Fruit fly (Drosophila melanogaster) Kc167 (cell line): ENCODE measurements around the gene Galphaf.

Experiments
- Myc ChIP-seq: fragments of >200 bp; optimal IDR thresholded peaks from 2 replicates; lab custom pipeline; 2017; ENCODE audit warnings: missing external identifiers
- h ChIP-seq: fragments of >200 bp; optimal IDR thresholded peaks from 3 replicates; lab custom pipeline; 2018; ENCODE audit warnings: missing external identifiers
- insv ChIP-seq: fragments of >200 bp; optimal IDR thresholded peaks from 3 replicates; lab custom pipeline; 2018; ENCODE audit warnings: missing external identifiers
- psq ChIP-seq: fragments of >200 bp; optimal IDR thresholded peaks from 2 replicates; lab custom pipeline; 2017; ENCODE audit warnings: missing external identifiers
- ttk ChIP-seq: sonication (Bioruptor generic); optimal IDR thresholded peaks from 2 replicates; lab custom pipeline; 2017; ENCODE audit warnings: missing external identifiers

dm6 chr3L:16697069-16697468, 29.3 kb upstream of the Galphaf start:
- TF ChIP-seq h (lab: Kevin White, UChicago): no peak
- no peak for TF ChIP-seq ttk
- TF ChIP-seq Myc (lab: Kevin White, UChicago): no peak
- no peak for TF ChIP-seq insv (lab: Kevin White, UChicago)
- TF ChIP-seq psq (lab: Kevin White, UChicago): no peak
